Fruit fly (Drosophila melanogaster): ENCODE results near the gene CG6908.

CG6908 gene

DNA sequence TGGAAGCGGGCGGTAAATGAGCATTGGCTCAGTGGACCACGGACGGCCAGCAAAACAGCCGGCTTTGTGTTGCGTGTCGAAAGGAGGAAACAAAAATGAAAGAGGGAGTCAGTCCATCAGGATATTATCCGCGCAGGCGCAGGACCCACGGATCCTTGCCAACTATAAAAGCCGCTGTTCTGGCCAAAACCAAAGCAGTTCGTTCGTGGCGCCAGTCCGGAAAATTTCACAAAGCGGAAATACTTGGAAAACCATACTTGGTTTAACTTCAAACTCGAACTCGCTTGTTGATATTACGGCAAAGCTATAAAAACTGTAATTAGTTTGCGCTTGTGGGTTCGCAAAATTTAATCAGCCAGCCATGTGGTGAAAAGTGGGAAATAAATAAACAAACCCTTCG lies 31.7 kb upstream of the CG6908 start, which contains the start of gene CG12594 (continued):
- TF ChIP-seq CG6813 (GFP tag; optimal IDR thresholded peaks at IDR 0.05) (no peak), CG9817 (tag; optimal IDR thresholded peaks at IDR 0.05) (no peak), ash1 (GFP tag; optimal IDR thresholded peaks at IDR 0.05) (no peak), CG4820 (GFP tag; optimal IDR thresholded peaks at IDR 0.05) (no peak), sr (GFP tag; IDR thresholded peaks at IDR 0.05) (no peak), gsb (GFP tag; IDR thresholded peaks at IDR 0.05) (no peak), Dbx (GFP tag; IDR thresholded peaks at IDR 0.05) (no peak), ewg (GFP tag; optimal IDR thresholded peaks at IDR 0.05) (peak; percentile 74), CG17912 (GFP tag; optimal IDR thresholded peaks at IDR 0.05) (no peak), mirr (GFP tag; optimal IDR thresholded peaks at IDR 0.05) (no peak), Jarid2 (GFP tag; optimal IDR thresholded peaks at IDR 0.05) (peak; percentile 4), CG3281 (GFP tag; optimal IDR thresholded peaks at IDR 0.05) (no peak), Mes4 (GFP tag; optimal IDR thresholded peaks at IDR 0.05) (no peak), HLH3B (GFP tag; IDR thresholded peaks at IDR 0.05) (no peak), CG18764 (GFP tag; optimal IDR thresholded peaks at IDR 0.05) (no peak), Pdp1 (GFP tag; optimal IDR thresholded peaks at IDR 0.05) (no peak), CG1233 (GFP tag; optimal IDR thresholded peaks at IDR 0.05) (no peak), Lpt (GFP tag; optimal IDR thresholded peaks at IDR 0.05) (no peak), Hmr (GFP tag; optimal IDR thresholded peaks at IDR 0.05) (no peak), inv (GFP tag; IDR thresholded peaks at IDR 0.05; ENCODE audit: partially characterized antibody) (no peak), Mad (GFP tag; optimal IDR thresholded peaks at IDR 0.05) (no peak), TFAM (GFP tag; optimal IDR thresholded peaks at IDR 0.05) (no peak), NC2α (GFP tag; optimal IDR thresholded peaks at IDR 0.05) (no peak), abd-A (tag; optimal IDR thresholded peaks at IDR 0.05) (peak; percentile 32), CG2116 (GFP tag; optimal IDR thresholded peaks at IDR 0.05) (no peak)

dm6 chr3R:11711376-11711775 lies 21.5 kb upstream of the CG6908 start, which contains the start of gene CG14720:
Gene CG14720, plus strand, starts transcription at chr3R:11711676.
- TF ChIP-seq CG7987 (GFP tag; optimal IDR thresholded peaks at IDR 0.05) (no peak), CG7271 (tag; optimal IDR thresholded peaks at IDR 0.05) (no peak), ab (GFP tag; optimal IDR thresholded peaks at IDR 0.05) (no peak), HLH3B (GFP tag; IDR thresholded peaks at IDR 0.05) (no peak), H2.0 (GFP tag; IDR thresholded peaks at IDR 0.05) (no peak), nerfin-2 (GFP tag; IDR thresholded peaks at IDR 0.05; ENCODE audit: partially characterized antibody) (no peak), CG2129 (GFP tag; IDR thresholded peaks at IDR 0.05; ENCODE audit: partially characterized antibody) (no peak), CG7357 (GFP tag; IDR thresholded peaks at IDR 0.05) (no peak), sim (GFP tag; IDR thresholded peaks at IDR 0.05) (no peak), CG6854 (GFP tag; optimal IDR thresholded peaks at IDR 0.05) (no peak)

DNA sequence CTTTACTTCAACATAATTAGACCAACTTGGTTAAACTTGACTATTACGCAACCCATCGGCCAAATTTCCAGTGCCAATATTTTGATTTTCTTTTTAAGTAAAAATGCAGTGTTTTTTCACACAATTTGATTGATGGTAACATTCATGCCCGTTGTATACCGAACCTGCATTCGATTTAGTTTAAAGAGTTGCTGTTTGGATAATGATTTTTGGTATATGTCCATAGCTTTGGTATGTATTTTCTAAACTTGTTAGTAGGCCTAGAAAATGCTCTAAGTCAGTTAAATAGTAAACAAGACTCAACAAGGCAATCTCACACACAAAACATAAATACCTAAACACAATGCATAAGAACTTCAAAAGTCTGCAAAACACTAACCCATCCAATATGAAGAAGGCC lies 13.9 kb upstream of the CG6908 start, which contains the start of gene I-t:
Gene I-t, plus strand, starts transcription at position 301 of the 400 bp plus-strand sequence.
- no peak for TF ChIP-seq CG13894 (tag; optimal IDR thresholded peaks at IDR 0.05)
- no peak for TF ChIP-seq hth (optimal IDR thresholded peaks at IDR 0.05)
- no peak for TF ChIP-seq CG1647 (GFP tag; optimal IDR thresholded peaks at IDR 0.05)

DNA sequence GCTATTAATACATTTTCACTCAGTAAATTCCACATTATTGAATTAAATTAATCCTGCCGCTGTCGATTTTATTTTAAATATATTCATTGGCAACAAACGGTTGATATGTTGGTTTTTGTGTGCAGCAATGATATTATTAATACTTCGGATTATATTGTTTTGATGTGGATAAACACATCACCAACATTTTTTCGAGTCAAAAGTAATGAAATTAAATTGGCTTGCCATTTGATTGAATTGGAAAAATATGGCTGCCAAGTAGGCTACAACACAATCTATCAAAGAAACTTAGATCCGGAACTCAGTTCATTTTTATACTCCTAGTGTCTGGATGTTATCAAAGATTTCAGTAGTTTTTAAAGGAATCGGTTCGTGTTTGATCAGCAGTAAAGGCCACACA lies 10.5 kb upstream of the CG6908 start, which contains the start of gene CG14718:
Gene CG14718, plus strand, starts transcription at position 301 of the 400 bp plus-strand sequence.
- no peak for TF ChIP-seq CG15073 (GFP tag; optimal IDR thresholded peaks at IDR 0.05)
- TF ChIP-seq CG7928 (GFP tag; optimal IDR thresholded peaks at IDR 0.05), result no peak
- TF ChIP-seq pfk (GFP tag; optimal IDR thresholded peaks at IDR 0.05), result no peak
- TF ChIP-seq Dref (GFP tag; IDR thresholded peaks at IDR 0.05), result no peak
- TF ChIP-seq tna (GFP tag; IDR thresholded peaks at IDR 0.05; ENCODE audit: partially characterized antibody), result no peak
- no peak for TF ChIP-seq CG6683 (GFP tag; optimal IDR thresholded peaks at IDR 0.05)
- TF ChIP-seq CG3407 (GFP tag; optimal IDR thresholded peaks at IDR 0.05), result no peak
- no peak for TF ChIP-seq CHES-1-like (GFP tag; optimal IDR thresholded peaks at IDR 0.05)
- no peak for TF ChIP-seq E2f2 (GFP tag; IDR thresholded peaks at IDR 0.05)
- no peak for TF ChIP-seq CG3838 (GFP tag; optimal IDR thresholded peaks at IDR 0.05)
- no peak for TF ChIP-seq psq (GFP tag; optimal IDR thresholded peaks at IDR 0.05)
- no peak for TF ChIP-seq Camta (GFP tag; optimal IDR thresholded peaks at IDR 0.05)
